Worm (Caenorhabditis elegans) whole organism, L2 larva: Measurements from ENCODE around the gene F41G3.18.
"Not testable (repeated sequence)": the region's sequence is repeated elsewhere in the genome, so short reads cannot be mapped to it uniquely, and the experiment has no call there.

Experiments
- C34F6.9 ChIP-seq: fragments of 150-350 bp; optimal IDR thresholded peaks from 2 replicates; lab custom pipeline; 2014; ENCODE audit warnings: missing biosample characterization, missing genetic modification characterization
- R02D3.7 ChIP-seq: fragments of 150-350 bp; optimal IDR thresholded peaks from 2 replicates; lab custom pipeline; 2014; ENCODE audit warnings: missing biosample characterization, missing genetic modification characterization
- alr-1 ChIP-seq: fragments of 150-350 bp; optimal IDR thresholded peaks from 2 replicates; lab custom pipeline; 2014; ENCODE audit warnings: missing biosample characterization, missing genetic modification characterization
- aly-2 ChIP-seq: fragments of 150-350 bp; optimal IDR thresholded peaks from 2 replicates; lab custom pipeline; 2014; ENCODE audit warnings: missing biosample characterization, missing genetic modification characterization
- ama-1 ChIP-seq: fragments of 150-350 bp; optimal IDR thresholded peaks from 2 replicates; lab custom pipeline; 2018; ENCODE audit warnings: inconsistent platforms
- elt-3 ChIP-seq: sonication (generic microtip); optimal IDR thresholded peaks from 2 replicates; lab custom pipeline; 2017; ENCODE audit warnings: missing biosample characterization, missing genetic modification characterization
- fos-1 ChIP-seq: fragments of 150-350 bp; optimal IDR thresholded peaks from 2 replicates; lab custom pipeline; 2014; ENCODE audit warnings: missing biosample characterization, missing genetic modification characterization
- lin-39 ChIP-seq: fragments of 150-350 bp; optimal IDR thresholded peaks from 2 replicates; lab custom pipeline; 2014; ENCODE audit warnings: missing biosample characterization, missing genetic modification reagents, missing genetic modification characterization
- mdl-1 ChIP-seq, 2 experiments: fragments of 150-350 bp in 1 of 2; sonication (generic microtip) in 1 of 2; optimal IDR thresholded peaks; 2 replicates each; lab custom pipeline; 2017; ENCODE audit warnings: missing biosample characterization in 2 of 2, missing genetic modification characterization in 2 of 2
- snpc-4 ChIP-seq: fragments of 150-350 bp; optimal IDR thresholded peaks from 2 replicates; lab custom pipeline; 2014; ENCODE audit warnings: missing biosample characterization, missing genetic modification characterization
- unc-62 ChIP-seq: fragments of 150-350 bp; optimal IDR thresholded peaks from 2 replicates; lab custom pipeline; 2014; ENCODE audit warnings: missing biosample characterization, missing genetic modification reagents, missing genetic modification characterization
- zag-1 ChIP-seq: fragments of 150-350 bp; optimal IDR thresholded peaks from 2 replicates; lab custom pipeline; 2014; ENCODE audit warnings: missing biosample characterization, missing genetic modification characterization
- ztf-11 ChIP-seq: sonication (generic microtip); optimal IDR thresholded peaks from 2 replicates; lab custom pipeline; 2017; ENCODE audit warnings: missing biosample characterization, missing genetic modification characterization

DNA sequence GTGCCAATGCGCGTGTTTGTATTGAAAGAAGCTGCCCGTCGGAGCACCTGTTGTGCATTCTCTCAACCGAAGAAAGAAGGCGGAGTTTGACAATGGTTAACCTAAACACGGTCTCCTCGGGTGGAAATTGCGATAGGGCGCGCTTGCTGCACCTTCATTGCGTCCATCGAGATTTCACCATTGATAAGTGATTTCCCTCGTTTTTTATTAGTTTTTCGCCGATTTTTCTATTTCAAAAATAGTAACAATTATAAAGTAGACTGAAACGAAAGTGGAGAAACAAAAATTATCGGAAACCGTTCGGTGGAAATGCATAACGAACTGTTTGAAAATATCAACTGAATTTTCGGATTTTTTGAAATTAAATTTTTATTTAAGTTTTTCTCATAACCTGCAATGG, 7.0 kb downstream of the F41G3.18 start, which contains the start of gene agr-1:
- TF ChIP-seq elt-3 (tag; lab: Kevin White, UChicago); mdl-1 (tag; optimal IDR thresholded peaks at IDR 0.05; lab: Kevin White, UChicago); fos-1; C34F6.9; lin-39; alr-1; snpc-4 (tag; lab: Kevin White, UChicago); R02D3.7 (tag; lab: Kevin White, UChicago); unc-62 (GFP tag; lab: Kevin White, UChicago); ama-1 (lab: Kevin White, UChicago); ztf-11 (tag; lab: Kevin White, UChicago); zag-1 (tag; lab: Kevin White, UChicago); aly-2: not testable (repeated sequence)
